Fruit fly (Drosophila melanogaster): ENCODE data around the gene Hsc70-1.

Gene Hsc70-1

DNA sequence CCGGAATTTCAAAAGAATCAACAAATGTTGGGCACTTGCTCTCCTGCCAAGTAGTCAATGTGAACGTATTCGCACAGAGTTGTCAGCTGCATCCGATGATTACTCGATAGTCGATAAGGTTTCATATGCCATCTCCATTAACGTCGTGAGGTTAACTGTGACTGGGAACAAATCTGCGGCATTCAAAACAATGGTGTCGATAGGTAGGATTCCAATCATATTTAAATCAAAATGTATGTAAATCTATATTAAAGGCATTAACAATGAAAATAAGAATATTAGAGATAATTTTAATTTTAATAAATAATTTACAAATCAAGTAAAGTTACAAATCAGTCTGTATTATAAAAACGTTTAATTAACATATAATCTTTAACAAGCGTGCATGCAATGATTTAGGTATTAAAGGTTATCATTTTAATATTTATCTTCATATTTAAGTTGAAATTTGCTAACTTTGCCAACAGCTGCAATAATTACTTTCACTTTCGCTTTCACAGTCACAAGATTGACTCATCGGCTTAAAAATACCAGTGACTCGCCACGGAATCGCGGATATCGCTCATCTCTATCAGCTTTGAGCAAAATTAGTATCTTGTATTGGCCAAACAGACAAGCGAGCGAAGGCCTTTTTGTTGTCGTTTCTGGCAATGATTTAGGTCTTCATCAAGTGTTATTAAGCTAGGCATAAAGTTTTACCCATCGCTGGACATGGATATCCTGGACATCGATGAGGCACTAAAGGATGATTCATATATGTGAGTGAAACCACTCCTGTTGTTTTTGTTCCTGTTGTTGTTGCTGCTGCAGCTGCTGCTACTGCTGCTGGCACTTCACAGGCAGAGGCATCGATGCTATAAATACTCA, 9.0 kb upstream of the Hsc70-1 start, which contains the start of the genes Meics, Nxf3 and ssp2 (continued):
- TF ChIP-seq fd102C (GFP tag; optimal IDR thresholded peaks at IDR 0.05) (no peak), Lhr (GFP tag; optimal IDR thresholded peaks at IDR 0.05) (peak; percentile 14), CG1603 (tag; optimal IDR thresholded peaks at IDR 0.05) (peak; percentile 58), CrebB (tag; optimal IDR thresholded peaks at IDR 0.05) (no peak), CG8765 (GFP tag; IDR thresholded peaks at IDR 0.05) (no peak), gt (GFP tag; IDR thresholded peaks at IDR 0.05) (no peak), insv (GFP tag; optimal IDR thresholded peaks at IDR 0.05) (no peak), CG11456 (GFP tag; IDR thresholded peaks at IDR 0.05) (peak; percentile 64; the same call in 2 of the 3 replicates), CG10462 (GFP tag; optimal IDR thresholded peaks at IDR 0.05) (no peak), CG8290 (GFP tag; optimal IDR thresholded peaks at IDR 0.05) (peak; percentile 20), CG8290 (tag; optimal IDR thresholded peaks at IDR 0.05) (peak in 1 of 2 experiments; percentile 62), CG6689 (GFP tag; IDR thresholded peaks at IDR 0.05) (no peak), Myb (GFP tag; optimal IDR thresholded peaks at IDR 0.05) (peak; percentile 13), inv (GFP tag; IDR thresholded peaks at IDR 0.05; ENCODE audit: partially characterized antibody) (peak; percentile 46), grn (GFP tag; optimal IDR thresholded peaks at IDR 0.05) (no peak), CG9817 (tag; optimal IDR thresholded peaks at IDR 0.05) (peak; percentile 11), seq (GFP tag; IDR thresholded peaks at IDR 0.05) (no peak), Mrtf (GFP tag; IDR thresholded peaks at IDR 0.05) (no peak), CG11247 (GFP tag; IDR thresholded peaks at IDR 0.05) (no peak), Gsc (GFP tag; IDR thresholded peaks at IDR 0.05) (no peak), ro (GFP tag; IDR thresholded peaks at IDR 0.05) (no peak), Opbp (GFP tag; IDR thresholded peaks at IDR 0.05; ENCODE audit: partially characterized antibody) (peak; percentile 85), CG34224 (GFP tag; IDR thresholded peaks at IDR 0.05; ENCODE audit: partially characterized antibody) (peak; percentile 41; the same call in 1 of the 3 replicates), br (optimal IDR thresholded peaks at IDR 0.05) (no peak), Sry-δ (GFP tag; optimal IDR thresholded peaks at IDR 0.05) (peak; percentile 87), pros (GFP tag; optimal IDR thresholded peaks at IDR 0.05) (no peak), CG13775 (GFP tag; optimal IDR thresholded peaks at IDR 0.05) (peak; percentile 58), CG7928 (GFP tag; optimal IDR thresholded peaks at IDR 0.05) (no peak), CG11504 (tag; optimal IDR thresholded peaks at IDR 0.05) (no peak), Ssrp (tag; optimal IDR thresholded peaks at IDR 0.05) (no peak), Bgb (GFP tag; IDR thresholded peaks at IDR 0.05; ENCODE audit: partially characterized antibody) (peak; percentile 71), Meics (GFP tag; optimal IDR thresholded peaks at IDR 0.05) (no peak), Asciz (GFP tag; optimal IDR thresholded peaks at IDR 0.05) (no peak), CG12659 (GFP tag; optimal IDR thresholded peaks at IDR 0.05) (peak; percentile 46), Ets65A (GFP tag) (peak; percentile 96), CG6854 (GFP tag; optimal IDR thresholded peaks at IDR 0.05) (no peak), CG2116 (GFP tag; optimal IDR thresholded peaks at IDR 0.05) (peak; percentile 57), Dip3 (GFP tag; optimal IDR thresholded peaks at IDR 0.05) (peak; percentile 10), Hsf (GFP tag; optimal IDR thresholded peaks at IDR 0.05) (no peak), CG3726 (GFP tag; IDR thresholded peaks at IDR 0.05) (no peak), CG8478 (optimal IDR thresholded peaks at IDR 0.05) (no peak), CG4360 (GFP tag; IDR thresholded peaks at IDR 0.05) (peak; percentile 92), Fer3 (tag; optimal IDR thresholded peaks at IDR 0.05) (no peak), zfh2 (GFP tag; optimal IDR thresholded peaks at IDR 0.05) (peak; percentile 44), CG6765 (GFP tag; optimal IDR thresholded peaks at IDR 0.05) (no peak), Atf-2 (GFP tag; optimal IDR thresholded peaks at IDR 0.05) (no peak), gro (GFP tag; optimal IDR thresholded peaks at IDR 0.05) (no peak), CG13287 (GFP tag; IDR thresholded peaks at IDR 0.05; ENCODE audit: partially characterized antibody) (peak; percentile 59), CG18764 (GFP tag; optimal IDR thresholded peaks at IDR 0.05) (no peak), row (GFP tag; IDR thresholded peaks at IDR 0.05) (peak; percentile 81)

Data from whole organism, embryonic.